Fruit fly (Drosophila melanogaster) whole organism: ENCODE data around the gene Sxl.

Source experiments
- CG8478 ChIP-seq: fragments of >200 bp; optimal IDR thresholded peaks from 2 replicates; lab custom pipeline; 2018; ENCODE audit warnings: inconsistent platforms
- Dll ChIP-seq: fragments of >200 bp; optimal IDR thresholded peaks from 2 replicates; lab custom pipeline; 2017
- EcR ChIP-seq, 2 experiments: fragments of >200 bp; optimal IDR thresholded peaks; 2 replicates each; lab custom pipeline; 2017; ENCODE audit warnings: missing biosample characterization in 2 of 2, missing genetic modification characterization in 2 of 2, missing genetic modification reagents in 2 of 2
- pan ChIP-seq: fragments of >200 bp; optimal IDR thresholded peaks from 2 replicates; lab custom pipeline; 2017
- psq ChIP-seq: fragments of >200 bp; optimal IDR thresholded peaks from 2 replicates; lab custom pipeline; 2017
- usp ChIP-seq: fragments of >200 bp; optimal IDR thresholded peaks from 2 replicates; lab custom pipeline; 2017; ENCODE audit warnings: missing biosample characterization, missing genetic modification characterization, mixed read lengths

Gene Sxl

dm6 chrX:7037061-7037460 is 60.8 kb downstream of the Sxl start:
- TF ChIP-seq CG8478 (lab: Kevin White, UChicago) = no peak
- TF ChIP-seq usp = no peak
- no peak for TF ChIP-seq psq (lab: Kevin White, UChicago)
- TF ChIP-seq pan = no peak
- no peak for TF ChIP-seq EcR (GFP tag; optimal IDR thresholded peaks at IDR 0.05; lab: Kevin White, UChicago)
- no peak for TF ChIP-seq Dll (lab: Kevin White, UChicago)

dm6 chrX:7034892-7035291 is 63.0 kb downstream of the Sxl start:
- TF ChIP-seq pan (no peak), EcR (GFP tag; optimal IDR thresholded peaks at IDR 0.05; lab: Kevin White, UChicago) (no peak)
